Fruit fly (Drosophila melanogaster): ENCODE results near the gene CG4558.

Gene CG4558

DNA sequence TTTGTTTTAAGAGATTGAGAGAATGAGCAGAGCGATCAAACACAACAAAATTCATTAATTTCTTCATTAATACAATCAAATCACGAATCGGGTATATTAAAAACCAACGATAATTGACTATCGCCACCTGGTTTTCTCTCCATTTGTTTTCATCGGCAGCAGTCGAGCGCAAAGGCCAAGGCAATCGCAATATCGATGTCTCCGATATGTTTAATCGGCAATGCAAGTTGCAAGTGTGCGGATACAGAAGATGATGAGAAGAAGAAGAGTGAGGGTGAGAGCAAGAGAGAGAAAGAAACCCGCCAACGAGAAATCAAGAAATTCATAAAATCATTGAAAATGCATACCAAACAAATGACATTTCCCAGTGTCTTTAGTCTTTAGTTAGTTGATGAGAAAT, 26.2 kb downstream of the CG4558 start (continued):
- TF ChIP-seq Nf-YC (tag; optimal IDR thresholded peaks at IDR 0.05) (no peak), CG9797 (GFP tag; optimal IDR thresholded peaks at IDR 0.05) (no peak), wek (GFP tag; optimal IDR thresholded peaks at IDR 0.05) (no peak), BEAF-32 (GFP tag; optimal IDR thresholded peaks at IDR 0.05) (peak; percentile 52), pita (GFP tag; optimal IDR thresholded peaks at IDR 0.05) (no peak), CTCF (GFP tag; optimal IDR thresholded peaks at IDR 0.05) (no peak), rib (GFP tag; IDR thresholded peaks at IDR 0.05) (no peak), chinmo (GFP tag; IDR thresholded peaks at IDR 0.05; ENCODE audit: partially characterized antibody) (0 out of 4 replicates have a peak, but pooled peaks have one; percentile 61), vvl (GFP tag; IDR thresholded peaks at IDR 0.05) (no peak), Aef1 (GFP tag; IDR thresholded peaks at IDR 0.05) (no peak), PHDP (tag; optimal IDR thresholded peaks at IDR 0.05) (no peak), CG17385 (GFP tag; optimal IDR thresholded peaks at IDR 0.05) (peak; percentile 74), CG7963 (GFP tag; IDR thresholded peaks at IDR 0.05; ENCODE audit: partially characterized antibody) (peak; percentile 61; the same call in 1 of the 3 replicates), CG9215 (GFP tag; IDR thresholded peaks at IDR 0.05) (no peak), CG8089 (GFP tag; optimal IDR thresholded peaks at IDR 0.05) (no peak), hbn (GFP tag; IDR thresholded peaks at IDR 0.05; ENCODE audit: partially characterized antibody) (peak; percentile 38; the same call in 1 of the 2 replicates), Bgb (GFP tag; IDR thresholded peaks at IDR 0.05; ENCODE audit: partially characterized antibody) (0 out of 2 replicates have a peak, but pooled peaks have one; percentile 38), ab (GFP tag; optimal IDR thresholded peaks at IDR 0.05) (no peak), CG17829 (tag; optimal IDR thresholded peaks at IDR 0.05) (peak; percentile 7), peb (GFP tag; IDR thresholded peaks at IDR 0.05) (no peak), zen (tag; optimal IDR thresholded peaks at IDR 0.05) (no peak), unc-4 (GFP tag; IDR thresholded peaks at IDR 0.05; ENCODE audit: partially characterized antibody) (peak; percentile 45; the same call in 1 of the 2 replicates), CG4282 (GFP tag; optimal IDR thresholded peaks at IDR 0.05) (no peak), mirr (GFP tag; optimal IDR thresholded peaks at IDR 0.05) (no peak), vfl (GFP tag; optimal IDR thresholded peaks at IDR 0.05) (no peak), CG7839 (tag; optimal IDR thresholded peaks at IDR 0.05) (no peak), klu (GFP tag; IDR thresholded peaks at IDR 0.05) (no peak), CG6791 (GFP tag; IDR thresholded peaks at IDR 0.05; ENCODE audit: partially characterized antibody) (peak; percentile 72; the same call in 2 of the 3 replicates), hb (GFP tag; IDR thresholded peaks at IDR 0.05; ENCODE audit: partially characterized antibody) (peak; percentile 58; the same call in 1 of the 3 replicates), CG4730 (GFP tag; IDR thresholded peaks at IDR 0.05) (no peak), D19B (GFP tag; optimal IDR thresholded peaks at IDR 0.05) (no peak), Hey (tag; optimal IDR thresholded peaks at IDR 0.05) (no peak), CG9609 (GFP tag; optimal IDR thresholded peaks at IDR 0.05) (no peak), nmo (GFP tag; optimal IDR thresholded peaks at IDR 0.05) (no peak), Nf-YB (GFP tag; optimal IDR thresholded peaks at IDR 0.05) (no peak), CG43689 (GFP tag; IDR thresholded peaks at IDR 0.05) (no peak), CG16813 (GFP tag; IDR thresholded peaks at IDR 0.05; ENCODE audit: partially characterized antibody) (peak; percentile 53; the same call in 2 of the 3 replicates), ato (GFP tag; IDR thresholded peaks at IDR 0.05; ENCODE audit: partially characterized antibody) (0 out of 2 replicates have a peak, but pooled peaks have one; percentile 22), caup (GFP tag; optimal IDR thresholded peaks at IDR 0.05; ENCODE audit: severe bottlenecking) (no peak), CG14860 (GFP tag; IDR thresholded peaks at IDR 0.05; ENCODE audit: partially characterized antibody) (0 out of 3 replicates have a peak, but pooled peaks have one; percentile 26), zf30C (GFP tag; optimal IDR thresholded peaks at IDR 0.05) (no peak), CG18599 (GFP tag; optimal IDR thresholded peaks at IDR 0.05) (no peak), chn (GFP tag; optimal IDR thresholded peaks at IDR 0.05) (no peak), CG12236 (GFP tag; optimal IDR thresholded peaks at IDR 0.05) (no peak), CG31388 (GFP tag; optimal IDR thresholded peaks at IDR 0.05) (no peak), CG17802 (tag; optimal IDR thresholded peaks at IDR 0.05) (no peak), Doc3 (GFP tag; IDR thresholded peaks at IDR 0.05; ENCODE audit: partially characterized antibody) (peak; percentile 31; the same call in 1 of the 3 replicates), CG6813 (GFP tag; optimal IDR thresholded peaks at IDR 0.05) (no peak), tna (GFP tag; IDR thresholded peaks at IDR 0.05; ENCODE audit: partially characterized antibody) (peak; percentile 24; the same call in 1 of the 2 replicates)

All from whole organism, embryonic.